Fruit fly (Drosophila melanogaster): ENCODE results near the gene nesd.

Gene nesd

DNA sequence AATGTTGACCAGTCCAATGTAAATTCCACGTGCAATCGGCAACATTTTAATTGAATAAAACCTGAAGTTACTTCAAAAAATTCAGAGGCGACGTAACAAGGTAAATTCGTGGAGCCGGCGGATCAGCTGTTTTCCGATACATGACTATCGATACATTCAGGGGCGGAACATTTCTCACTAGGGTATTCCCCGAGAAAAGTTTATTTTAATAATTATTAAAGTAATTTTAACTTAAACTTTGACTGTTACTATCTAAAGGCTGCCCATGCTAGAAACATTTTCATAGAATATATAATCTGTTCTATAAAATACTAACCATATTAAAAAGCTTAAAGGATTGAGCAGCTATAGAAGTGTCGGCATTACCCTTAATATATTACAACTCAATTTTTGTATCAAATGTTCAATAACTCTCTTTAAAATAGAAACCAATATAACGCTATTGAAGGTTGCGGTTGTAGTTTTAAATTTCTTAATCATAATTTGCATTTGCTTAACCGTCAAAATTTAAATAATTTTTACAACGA is 3.4 kb downstream of the nesd start, which contains the start of the genes mRpS18B and Kua (continued):
- TF ChIP-seq CG6854 (GFP tag; optimal IDR thresholded peaks at IDR 0.05) (no peak), lz (GFP tag; optimal IDR thresholded peaks at IDR 0.05) (peak; percentile 35), Hr4 (GFP tag; optimal IDR thresholded peaks at IDR 0.05) (peak; percentile 49), Sox14 (GFP tag; optimal IDR thresholded peaks at IDR 0.05) (peak; percentile 9), Eip75B (GFP tag; optimal IDR thresholded peaks at IDR 0.05) (no peak), Ets21C (GFP tag; optimal IDR thresholded peaks at IDR 0.05) (no peak), acj6 (GFP tag; optimal IDR thresholded peaks at IDR 0.05) (peak; percentile 43), Blimp-1 (GFP tag; optimal IDR thresholded peaks at IDR 0.05) (no peak), dac (GFP tag; optimal IDR thresholded peaks at IDR 0.05) (no peak), CG6276 (GFP tag; optimal IDR thresholded peaks at IDR 0.05) (no peak), topi (GFP tag; optimal IDR thresholded peaks at IDR 0.05) (peak; percentile 23), CG7368 (GFP tag; optimal IDR thresholded peaks at IDR 0.05) (no peak), Gug (GFP tag; IDR thresholded peaks at IDR 0.05) (peak; percentile 15; the same call in 1 of the 2 replicates), Sox102F (GFP tag; optimal IDR thresholded peaks at IDR 0.05) (no peak), svp (GFP tag) (no peak), fd59A (GFP tag; optimal IDR thresholded peaks at IDR 0.05) (no peak), Lpt (GFP tag; optimal IDR thresholded peaks at IDR 0.05) (no peak), CG11762 (GFP tag; optimal IDR thresholded peaks at IDR 0.05; ENCODE audit: insufficient read depth) (no peak), CG11294 (GFP tag; IDR thresholded peaks at IDR 0.05) (no peak), pdm3 (GFP tag; optimal IDR thresholded peaks at IDR 0.05) (peak; percentile 39), CG10669 (GFP tag; optimal IDR thresholded peaks at IDR 0.05) (no peak), Met (GFP tag; optimal IDR thresholded peaks at IDR 0.05) (peak; percentile 29), Smox (GFP tag; optimal IDR thresholded peaks at IDR 0.05) (peak; percentile 43), OdsH (GFP tag; optimal IDR thresholded peaks at IDR 0.05) (peak; percentile 36), CG9139 (GFP tag; optimal IDR thresholded peaks at IDR 0.05) (no peak), fkh (GFP tag; optimal IDR thresholded peaks at IDR 0.05) (no peak), ss (GFP tag; optimal IDR thresholded peaks at IDR 0.05) (no peak), CG8119 (GFP tag; IDR thresholded peaks at IDR 0.05) (peak; percentile 31; the same call in 1 of the 3 replicates), CG16779 (tag; optimal IDR thresholded peaks at IDR 0.05) (no peak), Sox15 (GFP tag; optimal IDR thresholded peaks at IDR 0.05) (no peak)

DNA sequence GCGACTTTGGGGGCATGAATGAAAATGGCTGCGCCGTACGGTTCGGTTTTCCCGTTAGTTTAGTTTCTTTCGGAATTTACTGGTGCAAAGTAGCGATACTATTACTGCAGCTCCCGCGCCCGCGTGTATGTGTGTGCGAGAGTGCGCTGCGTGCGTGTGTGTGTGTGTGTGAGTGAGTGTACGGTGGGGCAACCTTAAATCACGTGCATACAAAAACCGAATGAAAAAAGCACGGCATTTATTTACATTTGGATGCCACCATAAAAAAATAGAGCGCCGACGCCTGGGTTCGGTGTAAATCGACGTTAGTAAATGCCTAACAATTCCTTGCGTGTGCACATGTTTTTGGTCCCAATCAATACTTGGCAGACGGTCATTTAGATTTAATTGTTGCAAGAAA is 4.0 kb downstream of the nesd start:
- TF ChIP-seq dac (GFP tag; optimal IDR thresholded peaks at IDR 0.05) (no peak), pdm3 (GFP tag; optimal IDR thresholded peaks at IDR 0.05) (no peak), CG4318 (GFP tag; optimal IDR thresholded peaks at IDR 0.05) (no peak), CG6163 (GFP tag; IDR thresholded peaks at IDR 0.05) (no peak), salr (GFP tag; optimal IDR thresholded peaks at IDR 0.05) (no peak), net (GFP tag; optimal IDR thresholded peaks at IDR 0.05) (no peak), CG7368 (GFP tag; optimal IDR thresholded peaks at IDR 0.05) (no peak), Hr39 (GFP tag; optimal IDR thresholded peaks at IDR 0.05) (no peak), cyc (GFP tag; optimal IDR thresholded peaks at IDR 0.05) (no peak), CG32006 (GFP tag; optimal IDR thresholded peaks at IDR 0.05) (no peak), Sox102F (GFP tag; optimal IDR thresholded peaks at IDR 0.05) (no peak), vri (GFP tag; optimal IDR thresholded peaks at IDR 0.05) (no peak), CG3919 (GFP tag; optimal IDR thresholded peaks at IDR 0.05) (no peak), achi (GFP tag; optimal IDR thresholded peaks at IDR 0.05) (no peak), fkh (GFP tag; optimal IDR thresholded peaks at IDR 0.05) (peak; percentile 20), Hr4 (GFP tag; optimal IDR thresholded peaks at IDR 0.05) (no peak), ss (GFP tag; optimal IDR thresholded peaks at IDR 0.05) (no peak), Sox14 (GFP tag; optimal IDR thresholded peaks at IDR 0.05) (no peak), CG8632 (GFP tag; optimal IDR thresholded peaks at IDR 0.05) (no peak), fd85E (GFP tag; optimal IDR thresholded peaks at IDR 0.05) (no peak), Eip78C (GFP tag) (peak; percentile 13), Hr38 (GFP tag; optimal IDR thresholded peaks at IDR 0.05) (no peak), CG8319 (GFP tag; optimal IDR thresholded peaks at IDR 0.05) (no peak), CG15336 (GFP tag; IDR thresholded peaks at IDR 0.05) (no peak), Eip75B (GFP tag; optimal IDR thresholded peaks at IDR 0.05) (no peak), esn (GFP tag; optimal IDR thresholded peaks at IDR 0.05) (no peak), CG11294 (GFP tag; IDR thresholded peaks at IDR 0.05) (peak; percentile 5; the same call in 1 of the 2 replicates), CG3032 (tag; optimal IDR thresholded peaks at IDR 0.05) (no peak), CG34406 (GFP tag; optimal IDR thresholded peaks at IDR 0.05) (no peak), CG11902 (GFP tag; optimal IDR thresholded peaks at IDR 0.05) (no peak), Lpt (GFP tag; optimal IDR thresholded peaks at IDR 0.05) (no peak), eg (GFP tag; IDR thresholded peaks at IDR 0.05) (peak; percentile 34; the same call in 1 of the 3 replicates)
